Worm (Caenorhabditis elegans): ENCODE measurements around the gene C52G5.2.

DNA sequence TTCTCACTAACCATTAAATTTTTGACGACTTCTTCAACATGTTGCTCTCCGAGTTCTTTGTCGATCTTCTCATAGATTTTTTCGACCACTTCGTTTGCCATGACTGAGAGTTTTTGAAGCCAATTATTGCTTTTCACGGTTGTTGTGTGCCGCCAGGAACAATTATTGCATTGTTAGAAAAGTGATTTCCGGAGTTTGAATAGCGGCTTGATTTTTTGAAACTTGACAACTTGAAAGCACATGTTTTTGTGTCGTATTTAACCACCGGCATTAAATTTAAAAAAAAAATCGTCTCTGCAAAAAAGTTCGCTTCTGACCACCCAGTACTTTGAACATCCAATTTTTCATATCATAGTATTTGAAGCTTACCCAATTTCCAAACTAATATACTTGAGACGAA, 2.9 kb downstream of the C52G5.2 start, which contains the start of gene C52G5.3:
- TF ChIP-seq hlh-13 (GFP tag; optimal IDR thresholded peaks at IDR 0.05) (no peak), ceh-18 (tag; optimal IDR thresholded peaks at IDR 0.05) (no peak), nfya-1 (tag; optimal IDR thresholded peaks at IDR 0.05) (no peak), ztf-16 (tag; optimal IDR thresholded peaks at IDR 0.05) (no peak), odd-2 (tag; optimal IDR thresholded peaks at IDR 0.05) (no peak), ceh-48 (tag; optimal IDR thresholded peaks at IDR 0.05) (no peak), C38D4.7 (GFP tag; optimal IDR thresholded peaks at IDR 0.05) (no peak), ceh-30 (tag; optimal IDR thresholded peaks at IDR 0.05) (no peak), mec-3 (tag; optimal IDR thresholded peaks at IDR 0.05; ENCODE audit: borderline replicate concordance) (no peak), ama-1 (optimal IDR thresholded peaks at IDR 0.05) (no peak), fkh-10 (GFP tag; optimal IDR thresholded peaks at IDR 0.05) (no peak), sox-2 (GFP tag; IDR thresholded peaks at IDR 0.05) (no peak)

All from whole organism, late embryonic.